Worm (Caenorhabditis elegans): Measurements from ENCODE around the gene T20D4.15.

- TF ChIP-seq ceh-82 (tag; optimal IDR thresholded peaks at IDR 0.05) (no peak), peb-1 (tag; optimal IDR thresholded peaks at IDR 0.05) (no peak), elt-3 (tag; optimal IDR thresholded peaks at IDR 0.05) (no peak), fos-1 (tag; optimal IDR thresholded peaks at IDR 0.05) (no peak), lin-11 (tag; optimal IDR thresholded peaks at IDR 0.05) (no peak), gmeb-1 (tag; optimal IDR thresholded peaks at IDR 0.05) (no peak)
These were observed 50.5 kb downstream of the T20D4.15 start for ce11 chrV:3344001-3344400.

All from whole organism, L2 larva.